1 worm cellular context compared by ENCODE assay signal in genomic region chrX:13046324-13046723, ce11.
TF ChIP-seq lines count a peak whose summit lies in the region.

No protein-coding gene starts in this region.

TF ChIP-seq in whole organism, L1 larva, 84 proteins besides CTCF, POLR2A, EP300 and RAD21 (continued from another document):
- peak; percentile 72 to 73 for TF ChIP-seq lsy-2 (tag; optimal IDR thresholded peaks at IDR 0.05; lab: Kevin White, UChicago)
- peak; percentile 97 for TF ChIP-seq dsc-1 (tag; optimal IDR thresholded peaks at IDR 0.05; lab: Kevin White, UChicago)
- peak; percentile 86 for TF ChIP-seq egl-13 (tag; optimal IDR thresholded peaks at IDR 0.05; lab: Kevin White, UChicago)
- TF ChIP-seq mef-2 (tag; optimal IDR thresholded peaks at IDR 0.05; lab: Kevin White, UChicago), result peak; percentile 43
- peak; percentile 62 for TF ChIP-seq nhr-11 (tag; optimal IDR thresholded peaks at IDR 0.05; lab: Kevin White, UChicago)
